Fruit fly (Drosophila melanogaster): ENCODE data around the gene mTerf5.

The mTerf5 gene

dm6 chr3R:18261602-18262001 lies 38.1 kb upstream of the mTerf5 start (continued):
- TF ChIP-seq lmd (GFP tag; IDR thresholded peaks at IDR 0.05): no peak

- TF ChIP-seq caup (GFP tag; optimal IDR thresholded peaks at IDR 0.05; ENCODE audit: severe bottlenecking) (no peak), CG31365 (tag; optimal IDR thresholded peaks at IDR 0.05) (no peak), pros (GFP tag; optimal IDR thresholded peaks at IDR 0.05) (peak; percentile 40), gsb-n (tag; optimal IDR thresholded peaks at IDR 0.05) (peak; percentile 71), CG10267 (tag; optimal IDR thresholded peaks at IDR 0.05) (no peak), nerfin-1 (tag; optimal IDR thresholded peaks at IDR 0.05) (peak; percentile 53), CG3726 (GFP tag; IDR thresholded peaks at IDR 0.05) (no peak), Atf6 (GFP tag; IDR thresholded peaks at IDR 0.05) (no peak), Dip3 (GFP tag; optimal IDR thresholded peaks at IDR 0.05) (no peak), fd64A (GFP tag; optimal IDR thresholded peaks at IDR 0.05) (no peak), CG10209 (GFP tag; optimal IDR thresholded peaks at IDR 0.05) (no peak)
These were observed 36.5 kb upstream of the mTerf5 start for dm6 chr3R:18260016-18260415.

- TF ChIP-seq wdn (GFP tag; IDR thresholded peaks at IDR 0.05) (no peak), ash1 (GFP tag; optimal IDR thresholded peaks at IDR 0.05) (no peak), tio (GFP tag; optimal IDR thresholded peaks at IDR 0.05) (no peak), CG3995 (GFP tag; optimal IDR thresholded peaks at IDR 0.05) (peak; percentile 10), CG10462 (GFP tag; optimal IDR thresholded peaks at IDR 0.05) (no peak), caup (GFP tag; optimal IDR thresholded peaks at IDR 0.05; ENCODE audit: severe bottlenecking) (no peak), YL-1 (GFP tag; optimal IDR thresholded peaks at IDR 0.05) (peak; percentile 44), lbe (GFP tag; optimal IDR thresholded peaks at IDR 0.05) (no peak), E2f2 (GFP tag; IDR thresholded peaks at IDR 0.05) (peak; percentile 79), trh (GFP tag; optimal IDR thresholded peaks at IDR 0.05) (no peak), klu (GFP tag; IDR thresholded peaks at IDR 0.05) (no peak), gcm (GFP tag; optimal IDR thresholded peaks at IDR 0.05) (no peak), sens (GFP tag) (peak; percentile 18), CG17186 (GFP tag; optimal IDR thresholded peaks at IDR 0.05) (peak; percentile 9), CG31365 (tag; optimal IDR thresholded peaks at IDR 0.05) (no peak), CG33557 (GFP tag; optimal IDR thresholded peaks at IDR 0.05) (no peak), CoRest (tag; optimal IDR thresholded peaks at IDR 0.05) (no peak), HLH4C (GFP tag; IDR thresholded peaks at IDR 0.05; ENCODE audit: partially characterized antibody) (peak; percentile 66; the same call in 2 of the 3 replicates), Opbp (GFP tag; IDR thresholded peaks at IDR 0.05; ENCODE audit: partially characterized antibody) (peak; percentile 87), CG11398 (GFP tag; optimal IDR thresholded peaks at IDR 0.05) (no peak), CG3163 (GFP tag; optimal IDR thresholded peaks at IDR 0.05) (no peak), CG6254 (GFP tag; optimal IDR thresholded peaks at IDR 0.05) (no peak), pan (optimal IDR thresholded peaks at IDR 0.05) (no peak), pan (GFP tag; optimal IDR thresholded peaks at IDR 0.05 in 1 of 2, IDR thresholded peaks at IDR 0.05 in 1 of 2) (no peak), Jarid2 (GFP tag; optimal IDR thresholded peaks at IDR 0.05) (no peak), CG34422 (GFP tag; IDR thresholded peaks at IDR 0.05) (peak; percentile 73; the same call in 1 of the 3 replicates), Trl (optimal IDR thresholded peaks at IDR 0.05) (no peak), Trl (GFP tag; optimal IDR thresholded peaks at IDR 0.05) (no peak), GATAe (GFP tag; conservative IDR thresholded peaks at IDR 0.05) (no peak), crc (GFP tag; optimal IDR thresholded peaks at IDR 0.05) (no peak), CG16813 (GFP tag; IDR thresholded peaks at IDR 0.05; ENCODE audit: partially characterized antibody) (peak; percentile 80), BtbVII (GFP tag; optimal IDR thresholded peaks at IDR 0.05) (no peak), CG2712 (tag; optimal IDR thresholded peaks at IDR 0.05) (no peak), CG14014 (GFP tag; IDR thresholded peaks at IDR 0.05) (no peak), Ada2b (GFP tag; IDR thresholded peaks at IDR 0.05) (no peak), CG17328 (GFP tag; IDR thresholded peaks at IDR 0.05) (no peak), ftz-f1 (GFP tag; optimal IDR thresholded peaks at IDR 0.05) (peak; percentile 80), Antp (GFP tag; optimal IDR thresholded peaks at IDR 0.05) (no peak), Gsc (GFP tag; IDR thresholded peaks at IDR 0.05) (no peak)
These were observed 31.8 kb upstream of the mTerf5 start, which contains the start of the genes Ada2a, Polr2D, Tgs1 and moi for dm6 chr3R:18255281-18255680. Ada2a (minus strand) TSS chr3R:18255487. Polr2D (minus strand) TSS chr3R:18255487. Tgs1 (plus strand) TSS chr3R:18255530. moi (plus strand) TSS chr3R:18255530.
